Worm (Caenorhabditis elegans) whole organism, late embryonic: ENCODE data around the gene spr-2.

Experiments
- C38D4.7 ChIP-seq: fragments of 200-800 bp; sonication (Bioruptor generic); optimal IDR thresholded peaks from 2 replicates; lab custom pipeline; 2018; ENCODE audit warnings: mild to moderate bottlenecking, missing genetic modification characterization, moderate library complexity, missing compliant biosample characterization
- K02D7.2 ChIP-seq: sonication (generic microtip); optimal IDR thresholded peaks from 2 replicates; lab custom pipeline; 2017; ENCODE audit warnings: mild to moderate bottlenecking, missing genetic modification characterization, missing compliant biosample characterization
- Y22D7AL.16 ChIP-seq: sonication (generic microtip); optimal IDR thresholded peaks from 2 replicates; lab custom pipeline; 2016; ENCODE audit warnings: missing genetic modification characterization, missing compliant biosample characterization
- ahr-1 ChIP-seq: sonication (generic microtip); optimal IDR thresholded peaks from 2 replicates; lab custom pipeline; 2016; ENCODE audit warnings: missing genetic modification characterization, missing compliant biosample characterization
- ama-1 ChIP-seq: fragments of 150-350 bp; optimal IDR thresholded peaks from 2 replicates; lab custom pipeline; 2014
- ceh-14 ChIP-seq: sonication (generic microtip); optimal IDR thresholded peaks from 2 replicates; lab custom pipeline; 2016; ENCODE audit warnings: missing genotype, missing genetic modification characterization, missing compliant biosample characterization
- ceh-18 ChIP-seq: sonication (generic microtip); optimal IDR thresholded peaks from 2 replicates; lab custom pipeline; 2016; ENCODE audit warnings: missing genetic modification characterization, missing compliant biosample characterization
- ceh-19 ChIP-seq: fragments of 200-800 bp; sonication (Bioruptor generic); optimal IDR thresholded peaks from 2 replicates; lab custom pipeline; 2018; ENCODE audit warnings: mild to moderate bottlenecking, missing genetic modification characterization, missing compliant biosample characterization
- ceh-2 ChIP-seq: sonication (generic microtip); optimal IDR thresholded peaks from 2 replicates; lab custom pipeline; 2016; ENCODE audit warnings: missing genotype, missing genetic modification characterization, missing compliant biosample characterization
- ceh-24 ChIP-seq: sonication (generic microtip); optimal IDR thresholded peaks from 2 replicates; lab custom pipeline; 2016; ENCODE audit warnings: mild to moderate bottlenecking, missing genetic modification characterization, missing compliant biosample characterization
- ceh-30 ChIP-seq: fragments of 150-350 bp; optimal IDR thresholded peaks from 2 replicates; lab custom pipeline; 2014; ENCODE audit warnings: missing biosample characterization, missing genetic modification characterization
- ceh-34 ChIP-seq: sonication (generic microtip); optimal IDR thresholded peaks from 2 replicates; lab custom pipeline; 2016; ENCODE audit warnings: mild to moderate bottlenecking, missing genetic modification characterization, missing compliant biosample characterization
- ceh-45 ChIP-seq: fragments of 200-800 bp; sonication (Bioruptor generic); IDR thresholded peaks from 2 replicates; pipeline ENCODE4 v1.3.6; 2022; ENCODE audit warnings: missing genetic modification reagents, missing genetic modification characterization, missing compliant biosample characterization
- ceh-48 ChIP-seq: sonication (generic microtip); optimal IDR thresholded peaks from 2 replicates; lab custom pipeline; 2016; ENCODE audit warnings: missing genetic modification characterization, inconsistent platforms, missing compliant biosample characterization
- ceh-6 ChIP-seq: fragments of 200-800 bp; sonication (Bioruptor generic); optimal IDR thresholded peaks from 2 replicates; lab custom pipeline; 2018; ENCODE audit warnings: mild to moderate bottlenecking, missing genetic modification characterization, missing compliant biosample characterization
- ceh-9 ChIP-seq: sonication (generic microtip); optimal IDR thresholded peaks from 2 replicates; lab custom pipeline; 2016; ENCODE audit warnings: mild to moderate bottlenecking, missing genetic modification characterization, inconsistent platforms, missing compliant biosample characterization
- che-1 ChIP-seq: sonication (generic microtip); optimal IDR thresholded peaks from 2 replicates; lab custom pipeline; 2016; ENCODE audit warnings: mild to moderate bottlenecking, missing genetic modification characterization, missing compliant biosample characterization
- dmd-4 ChIP-seq: sonication (generic microtip); optimal IDR thresholded peaks from 2 replicates; lab custom pipeline; 2016; ENCODE audit warnings: borderline replicate concordance, missing genetic modification characterization, missing compliant biosample characterization
- dve-1 ChIP-seq: sonication (generic microtip); optimal IDR thresholded peaks from 2 replicates; lab custom pipeline; 2017; ENCODE audit warnings: antibody characterized with exemption, mild to moderate bottlenecking, missing genetic modification characterization, missing compliant biosample characterization
- elt-2 ChIP-seq: sonication (generic microtip); optimal IDR thresholded peaks from 2 replicates; lab custom pipeline; 2016; ENCODE audit warnings: missing genetic modification reagents, missing genetic modification characterization, missing compliant biosample characterization
- ets-4 ChIP-seq: sonication (generic microtip); optimal IDR thresholded peaks from 2 replicates; lab custom pipeline; 2016; ENCODE audit warnings: missing genetic modification characterization, missing compliant biosample characterization
- fax-1 ChIP-seq: sonication (generic microtip); optimal IDR thresholded peaks from 2 replicates; lab custom pipeline; 2016; ENCODE audit warnings: missing genotype, missing genetic modification characterization, missing compliant biosample characterization
- fkh-10 ChIP-seq: fragments of 150-350 bp; optimal IDR thresholded peaks from 2 replicates; lab custom pipeline; 2014; ENCODE audit warnings: missing biosample characterization, missing genetic modification reagents, missing genetic modification characterization
- fkh-6 ChIP-seq: sonication (generic microtip); optimal IDR thresholded peaks from 2 replicates; lab custom pipeline; 2016; ENCODE audit warnings: missing genetic modification characterization, missing compliant biosample characterization
- hlh-13 ChIP-seq: fragments of 200-800 bp; sonication (Bioruptor generic); optimal IDR thresholded peaks from 2 replicates; lab custom pipeline; 2018; ENCODE audit warnings: mild to moderate bottlenecking, missing genetic modification characterization, missing compliant biosample characterization
- hlh-15 ChIP-seq: sonication (generic microtip); optimal IDR thresholded peaks from 2 replicates; lab custom pipeline; 2016; ENCODE audit warnings: missing genetic modification characterization, missing compliant biosample characterization
- hlh-30 ChIP-seq: sonication (generic microtip); optimal IDR thresholded peaks from 2 replicates; lab custom pipeline; 2017; ENCODE audit warnings: antibody characterized with exemption, missing genetic modification characterization, missing compliant biosample characterization; ENCODE audit not compliant: insufficient read depth
- hlh-6 ChIP-seq: sonication (generic microtip); optimal IDR thresholded peaks from 2 replicates; lab custom pipeline; 2016; ENCODE audit warnings: missing genotype, missing genetic modification characterization, missing compliant biosample characterization
- hlh-8 ChIP-seq: sonication (generic microtip); optimal IDR thresholded peaks from 2 replicates; lab custom pipeline; 2016; ENCODE audit warnings: missing genotype, missing genetic modification characterization, missing compliant biosample characterization
- lim-6 ChIP-seq: sonication (generic microtip); optimal IDR thresholded peaks from 2 replicates; lab custom pipeline; 2016; ENCODE audit warnings: missing genetic modification characterization, missing compliant biosample characterization
- lin-11 ChIP-seq: fragments of 200-800 bp; sonication (Bioruptor generic); optimal IDR thresholded peaks from 2 replicates; lab custom pipeline; 2018; ENCODE audit warnings: mild to moderate bottlenecking, missing genetic modification characterization, missing compliant biosample characterization
- madf-2 ChIP-seq: sonication (generic microtip); optimal IDR thresholded peaks from 2 replicates; lab custom pipeline; 2017; ENCODE audit warnings: missing genetic modification characterization, missing compliant biosample characterization
- mec-3 ChIP-seq: sonication (generic microtip); optimal IDR thresholded peaks from 2 replicates; lab custom pipeline; 2016; ENCODE audit warnings: borderline replicate concordance, missing genetic modification characterization, missing compliant biosample characterization
- nfya-1 ChIP-seq: sonication (generic microtip); optimal IDR thresholded peaks from 2 replicates; lab custom pipeline; 2017; ENCODE audit warnings: missing genetic modification characterization, mild to moderate bottlenecking, missing compliant biosample characterization, antibody characterized with exemption, moderate library complexity
- nhr-232 ChIP-seq: sonication (generic microtip); optimal IDR thresholded peaks from 2 replicates; lab custom pipeline; 2016; ENCODE audit warnings: missing genetic modification characterization, missing compliant biosample characterization
- npax-4 ChIP-seq: sonication (generic microtip); optimal IDR thresholded peaks from 2 replicates; lab custom pipeline; 2016; ENCODE audit warnings: missing genetic modification characterization, missing compliant biosample characterization
- odd-2 ChIP-seq: sonication (generic microtip); optimal IDR thresholded peaks from 2 replicates; lab custom pipeline; 2017; ENCODE audit warnings: antibody characterized with exemption, mild to moderate bottlenecking, missing genetic modification characterization, missing compliant biosample characterization
- pag-3 ChIP-seq: sonication (generic microtip); optimal IDR thresholded peaks from 2 replicates; lab custom pipeline; 2016; ENCODE audit warnings: missing compliant biosample characterization, missing genetic modification characterization, borderline replicate concordance
- pax-1 ChIP-seq: fragments of 150-350 bp; optimal IDR thresholded peaks from 2 replicates; lab custom pipeline; 2014; ENCODE audit warnings: missing biosample characterization, missing genetic modification characterization
- pha-2 ChIP-seq: sonication (generic microtip); optimal IDR thresholded peaks from 2 replicates; lab custom pipeline; 2017; ENCODE audit warnings: mild to moderate bottlenecking, missing genetic modification characterization, missing compliant biosample characterization
- pha-4 ChIP-seq: fragments of 150-350 bp; optimal IDR thresholded peaks from 2 replicates; lab custom pipeline; 2018; ENCODE audit warnings: missing biosample characterization, missing genetic modification reagents, missing genetic modification characterization
- pros-1 ChIP-seq: fragments of 150-350 bp; optimal IDR thresholded peaks from 2 replicates; lab custom pipeline; 2014; ENCODE audit warnings: missing biosample characterization, missing genetic modification reagents, missing genetic modification characterization
- ref-2 ChIP-seq: sonication (generic microtip); optimal IDR thresholded peaks from 2 replicates; lab custom pipeline; 2016; ENCODE audit warnings: missing genetic modification characterization, missing compliant biosample characterization
- rnt-1 ChIP-seq: sonication (generic microtip); optimal IDR thresholded peaks from 2 replicates; lab custom pipeline; 2016; ENCODE audit warnings: missing genetic modification characterization, missing compliant biosample characterization
- sdc-2 ChIP-seq: sonication (generic microtip); optimal IDR thresholded peaks from 2 replicates; lab custom pipeline; 2016; ENCODE audit warnings: missing genotype, missing genetic modification characterization, missing compliant biosample characterization
- sox-4 ChIP-seq: sonication (generic microtip); optimal IDR thresholded peaks from 2 replicates; lab custom pipeline; 2017; ENCODE audit warnings: mild to moderate bottlenecking, missing genetic modification characterization, inconsistent platforms, missing compliant biosample characterization
- syd-9 ChIP-seq: sonication (generic microtip); optimal IDR thresholded peaks from 2 replicates; lab custom pipeline; 2016; ENCODE audit warnings: mild to moderate bottlenecking, missing genetic modification characterization, moderate library complexity, missing compliant biosample characterization
- tbx-2 ChIP-seq: sonication (generic microtip); optimal IDR thresholded peaks from 2 replicates; lab custom pipeline; 2016; ENCODE audit warnings: missing genetic modification characterization, missing compliant biosample characterization
- ttx-3 ChIP-seq: sonication (generic microtip); optimal IDR thresholded peaks from 2 replicates; lab custom pipeline; 2016; ENCODE audit warnings: missing genetic modification reagents, missing genetic modification characterization, missing compliant biosample characterization
- unc-3 ChIP-seq, 2 experiments: fragments of 200-800 bp in 1 of 2; sonication (Bioruptor generic) in 1 of 2; sonication (generic microtip) in 1 of 2; conservative IDR thresholded peaks in 1 of 2; optimal IDR thresholded peaks in 1 of 2; 2 replicates each; pipeline versions ENCODE4 v1.3.6 to Lab custom; 2016 to 2022; ENCODE audit warnings: missing compliant biosample characterization in 2 of 2, missing genetic modification characterization in 2 of 2, missing genetic modification reagents in 1 of 2
- unc-55 ChIP-seq: sonication (generic microtip); optimal IDR thresholded peaks from 2 replicates; lab custom pipeline; 2017; ENCODE audit warnings: missing biosample characterization, missing genetic modification reagents, missing genetic modification characterization
- unc-86 ChIP-seq: sonication (generic microtip); optimal IDR thresholded peaks from 2 replicates; lab custom pipeline; 2016; ENCODE audit warnings: missing genetic modification characterization, missing compliant biosample characterization
- zip-5 ChIP-seq: sonication (generic microtip); optimal IDR thresholded peaks from 2 replicates; lab custom pipeline; 2016; ENCODE audit warnings: missing genetic modification characterization, missing compliant biosample characterization

spr-2 gene

ce11 chrIV:8927093-8927492 lies 35.8 kb downstream of the spr-2 start:
- TF ChIP-seq nfya-1 (peak; percentile 66), ceh-48 (tag; lab: Kevin White, UChicago) (peak; percentile 94), ceh-18 (peak; percentile 92), rnt-1 (tag; lab: Kevin White, UChicago) (peak; percentile 86), Y22D7AL.16 (tag; lab: Kevin White, UChicago) (peak; percentile 89), fax-1 (peak; percentile 87), ahr-1 (tag; lab: Kevin White, UChicago) (peak; percentile 95), unc-3 (GFP tag; conservative IDR thresholded peaks at IDR 0.05; lab: Robert Waterston, UW) (peak; percentile 88), unc-3 (tag; optimal IDR thresholded peaks at IDR 0.05; lab: Kevin White, UChicago) (peak; percentile 91), che-1 (tag; lab: Kevin White, UChicago) (peak; percentile 96), zip-5 (tag; lab: Kevin White, UChicago) (peak; percentile 45), ceh-34 (tag; lab: Kevin White, UChicago) (peak; percentile 94), pha-4 (tag; lab: Kevin White, UChicago) (no peak), mec-3 (tag; lab: Kevin White, UChicago) (peak; percentile 89), ceh-9 (tag; lab: Kevin White, UChicago) (peak; percentile 71), pros-1 (peak; percentile 29), fkh-10 (GFP tag; lab: Kevin White, UChicago) (peak; percentile 40), fkh-6 (peak; percentile 90), sox-4 (tag; lab: Kevin White, UChicago) (peak; percentile 98), hlh-30 (peak; percentile 94), dmd-4 (peak; percentile 96), hlh-6 (tag; lab: Kevin White, UChicago) (peak; percentile 99), unc-86 (tag; lab: Kevin White, UChicago) (peak; percentile 97), ceh-24 (tag; lab: Kevin White, UChicago) (peak; percentile 91), K02D7.2 (tag; lab: Kevin White, UChicago) (peak; percentile 94), ceh-30 (tag; lab: Kevin White, UChicago) (peak; percentile 77), syd-9 (tag; lab: Kevin White, UChicago) (peak; percentile 91), ama-1 (no peak), hlh-13 (GFP tag; lab: Kevin White, UChicago) (peak; percentile 96), elt-2 (peak; percentile 97), npax-4 (tag; lab: Kevin White, UChicago) (peak; percentile 78), sdc-2 (peak; percentile 90), C38D4.7 (GFP tag; lab: Kevin White, UChicago) (peak; percentile 96), ceh-45 (GFP tag; lab: Robert Waterston, UW) (peak; percentile 96), pha-2 (tag; lab: Kevin White, UChicago) (peak; percentile 90), ref-2 (tag; lab: Kevin White, UChicago) (peak; percentile 89), ttx-3 (tag; lab: Kevin White, UChicago) (peak; percentile 94), hlh-8 (tag; lab: Kevin White, UChicago) (peak; percentile 73), hlh-15 (tag; lab: Kevin White, UChicago) (peak; percentile 88), lin-11 (tag; lab: Kevin White, UChicago) (peak; percentile 92), ets-4 (tag; lab: Kevin White, UChicago) (peak; percentile 78), ceh-19 (GFP tag; lab: Kevin White, UChicago) (peak; percentile 96), dve-1 (tag; lab: Kevin White, UChicago) (peak; percentile 74), lim-6 (tag; lab: Kevin White, UChicago) (peak; percentile 80), madf-2 (tag; lab: Kevin White, UChicago) (peak; percentile 90), pax-1 (tag; lab: Kevin White, UChicago) (no peak), ceh-6 (GFP tag; lab: Kevin White, UChicago) (peak; percentile 97), ceh-2 (tag; lab: Kevin White, UChicago) (peak; percentile 95), nhr-232 (tag; lab: Kevin White, UChicago) (peak; percentile 94), odd-2 (tag; lab: Kevin White, UChicago) (peak; percentile 62), ceh-14 (tag; lab: Kevin White, UChicago) (peak; percentile 93), unc-55 (GFP tag; lab: Kevin White, UChicago) (peak; percentile 75), pag-3 (tag; lab: Kevin White, UChicago) (peak; percentile 91), tbx-2 (tag; lab: Kevin White, UChicago) (peak; percentile 89)
